Worm (Caenorhabditis elegans): ENCODE results near the gene tyra-3.

DNA sequence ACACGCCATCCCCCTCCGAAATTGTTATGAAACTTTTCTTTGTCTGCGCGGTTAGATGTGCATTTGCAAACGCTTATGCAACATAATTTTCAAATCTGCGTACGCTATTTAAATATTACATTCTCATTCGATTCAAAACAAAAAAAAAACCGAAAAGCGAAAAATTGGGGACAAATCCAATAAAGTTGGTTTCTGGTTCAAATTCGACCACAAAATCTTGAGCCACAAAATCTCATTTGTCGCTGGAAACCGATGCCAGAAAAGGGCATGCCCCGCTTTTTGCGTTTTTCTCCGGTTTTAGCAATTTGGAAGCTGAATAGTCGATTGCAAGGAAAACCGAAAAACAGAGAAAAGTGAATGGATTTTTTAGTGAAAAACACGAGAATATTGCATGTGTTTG, 15.8 kb upstream of the tyra-3 start:
- TF ChIP-seq elt-1 (tag; optimal IDR thresholded peaks at IDR 0.05; ENCODE audit: borderline replicate concordance, insufficient read depth) (no peak), tbx-8 (GFP tag; optimal IDR thresholded peaks at IDR 0.05) (no peak), nhr-2 (tag; optimal IDR thresholded peaks at IDR 0.05) (no peak), nhr-28 (tag; optimal IDR thresholded peaks at IDR 0.05) (no peak), unc-39 (tag; optimal IDR thresholded peaks at IDR 0.05) (no peak), mep-1 (tag; optimal IDR thresholded peaks at IDR 0.05) (no peak), snpc-4 (tag; optimal IDR thresholded peaks at IDR 0.05) (no peak), lsy-2 (tag; optimal IDR thresholded peaks at IDR 0.05) (no peak), ces-1 (GFP tag; optimal IDR thresholded peaks at IDR 0.05) (peak; percentile 78), zip-8 (tag; optimal IDR thresholded peaks at IDR 0.05) (no peak), unc-62 (GFP tag; optimal IDR thresholded peaks at IDR 0.05) (no peak)
